Worm (Caenorhabditis elegans): ENCODE measurements around the gene srh-215.

ce11 chrV:16811841-16812240 lies 20.0 kb downstream of the srh-215 start:
- TF ChIP-seq nhr-237 (tag; optimal IDR thresholded peaks at IDR 0.05) (no peak), fos-1 (tag; optimal IDR thresholded peaks at IDR 0.05) (no peak), ceh-16 (tag; optimal IDR thresholded peaks at IDR 0.05) (no peak), mdl-1 (tag; optimal IDR thresholded peaks at IDR 0.05) (no peak), R02D3.7 (tag; optimal IDR thresholded peaks at IDR 0.05) (no peak), nhr-11 (tag; optimal IDR thresholded peaks at IDR 0.05) (no peak), lsy-2 (tag; optimal IDR thresholded peaks at IDR 0.05) (no peak), ZK546.5 (tag; optimal IDR thresholded peaks at IDR 0.05) (no peak), snpc-4 (tag; optimal IDR thresholded peaks at IDR 0.05) (no peak), nhr-21 (tag; optimal IDR thresholded peaks at IDR 0.05) (no peak), lin-13 (GFP tag; optimal IDR thresholded peaks at IDR 0.05) (no peak)

Measured in whole organism, L2 larva.